Fruit fly (Drosophila melanogaster) whole organism, wandering third instar larva: ENCODE measurements around the gene Acp95EF.

Experiments
- Abd-B ChIP-seq: fragments of >200 bp; optimal IDR thresholded peaks from 2 replicates; lab custom pipeline; 2017; ENCODE audit warnings: missing biosample characterization, missing genetic modification characterization
- CrebA ChIP-seq: fragments of 200-800 bp; sonication (Bioruptor generic); optimal IDR thresholded peaks from 2 replicates; lab custom pipeline; 2016; ENCODE audit warnings: missing biosample characterization, mild to moderate bottlenecking, missing genetic modification characterization, borderline replicate concordance
- Dfd ChIP-seq: fragments of >200 bp; optimal IDR thresholded peaks from 2 replicates; lab custom pipeline; 2017; ENCODE audit warnings: missing biosample characterization, missing genetic modification characterization
- Dif ChIP-seq: fragments of 200-275, 200-300 bp; sonication (Bioruptor generic); optimal IDR thresholded peaks from 2 replicates; lab custom pipeline; 2018; ENCODE audit warnings: missing biosample characterization, missing genetic modification characterization; ENCODE audit not compliant: partially characterized antibody
- Hr78 ChIP-seq: fragments of >200 bp; optimal IDR thresholded peaks from 2 replicates; lab custom pipeline; 2017; ENCODE audit warnings: missing biosample characterization, missing genetic modification characterization
- Mio ChIP-seq: sonication (Bioruptor generic); optimal IDR thresholded peaks from 2 replicates; lab custom pipeline; 2016; ENCODE audit warnings: missing biosample characterization, missing genetic modification characterization
- dsf ChIP-seq: sonication (Bioruptor generic); optimal IDR thresholded peaks from 2 replicates; lab custom pipeline; 2016; ENCODE audit warnings: missing biosample characterization, missing genetic modification characterization, borderline replicate concordance
- ey ChIP-seq: fragments of 200-800 bp; sonication (Bioruptor generic); optimal IDR thresholded peaks from 2 replicates; lab custom pipeline; 2016; ENCODE audit warnings: missing biosample characterization, missing genetic modification characterization
- fru ChIP-seq: fragments of 200-800 bp; sonication (Bioruptor generic); optimal IDR thresholded peaks from 3 replicates; lab custom pipeline; 2016; ENCODE audit warnings: missing biosample characterization, mild to moderate bottlenecking, missing genetic modification characterization
- h ChIP-seq: fragments of 200-800 bp; sonication (Bioruptor generic); optimal IDR thresholded peaks from 3 replicates; lab custom pipeline; 2016; ENCODE audit warnings: missing biosample characterization, mild to moderate bottlenecking, missing genetic modification characterization
- pan ChIP-seq: fragments of >200 bp; optimal IDR thresholded peaks from 2 replicates; lab custom pipeline; 2017
- rgr ChIP-seq: fragments of 200-800 bp; sonication (Bioruptor generic); optimal IDR thresholded peaks from 3 replicates; lab custom pipeline; 2016; ENCODE audit warnings: missing biosample characterization, mild to moderate bottlenecking, missing genetic modification characterization
- usp ChIP-seq: fragments of >200 bp; optimal IDR thresholded peaks from 2 replicates; lab custom pipeline; 2017; ENCODE audit warnings: missing biosample characterization, missing genetic modification characterization

dm6 chr3R:24270578-24270977 is 41.8 kb downstream of the Acp95EF start:
- no peak for TF ChIP-seq Abd-B (GFP tag; lab: Kevin White, UChicago)
- TF ChIP-seq fru (GFP tag; lab: Kevin White, UChicago) = no peak
- no peak for TF ChIP-seq usp (GFP tag; lab: Kevin White, UChicago)
- TF ChIP-seq CrebA (GFP tag; lab: Kevin White, UChicago) = no peak
- no peak for TF ChIP-seq dsf (GFP tag; lab: Kevin White, UChicago)
- no peak for TF ChIP-seq pan (lab: Kevin White, UChicago)
- no peak for TF ChIP-seq ey (GFP tag; lab: Kevin White, UChicago)
- no peak for TF ChIP-seq h (GFP tag; lab: Kevin White, UChicago)
- TF ChIP-seq Dif = no peak
- TF ChIP-seq rgr (GFP tag; lab: Kevin White, UChicago) = no peak
- no peak for TF ChIP-seq Hr78
- TF ChIP-seq Dfd = no peak
- no peak for TF ChIP-seq Mio (GFP tag; lab: Kevin White, UChicago)
